Fruit fly (Drosophila melanogaster) whole organism, embryonic: ENCODE data around the gene Rok.

Experiments
- B-H2 ChIP-seq: fragments of 200-800 bp; sonication (Bioruptor generic); optimal IDR thresholded peaks from 2 replicates; lab custom pipeline; 2018; ENCODE audit warnings: missing biosample characterization, mild to moderate bottlenecking, missing genetic modification characterization
- Bdp1 ChIP-seq: fragments of 200-800 bp; sonication (Bioruptor generic); optimal IDR thresholded peaks from 3 replicates; lab custom pipeline; 2016; ENCODE audit warnings: missing biosample characterization, missing genetic modification characterization
- CG10267 ChIP-seq: fragments of 200-800 bp; sonication (Bioruptor generic); optimal IDR thresholded peaks from 2 replicates; lab custom pipeline; 2018; ENCODE audit warnings: missing biosample characterization, mild to moderate bottlenecking, missing genetic modification characterization, moderate library complexity
- CG10431 ChIP-seq: fragments of 200-800 bp; sonication (Bioruptor generic); optimal IDR thresholded peaks from 3 replicates; lab custom pipeline; 2018; ENCODE audit warnings: missing biosample characterization, mild to moderate bottlenecking, missing genetic modification characterization
- CG11247 ChIP-seq: fragments of 200-800 bp; sonication (Bioruptor generic); IDR thresholded peaks from 2 replicates; pipeline ENCODE4 v1.3.6; 2022; ENCODE audit warnings: missing biosample characterization, missing genetic modification characterization
- CG11696 ChIP-seq: fragments of 200-800 bp; sonication (Bioruptor generic); IDR thresholded peaks from 2 replicates; pipeline ENCODE4 v1.3.6; 2022; ENCODE audit warnings: missing biosample characterization, missing genetic modification characterization
- CG12659 ChIP-seq: fragments of 200-800 bp; sonication (Bioruptor generic); optimal IDR thresholded peaks from 3 replicates; lab custom pipeline; 2017; ENCODE audit warnings: mild to moderate bottlenecking, missing biosample characterization, missing genetic modification reagents, missing genetic modification characterization
- CG17802 ChIP-seq: fragments of 200-800 bp; sonication (Bioruptor generic); optimal IDR thresholded peaks from 2 replicates; lab custom pipeline; 2018; ENCODE audit warnings: missing biosample characterization, mild to moderate bottlenecking, missing genetic modification characterization, moderate library complexity
- CG2120 ChIP-seq: fragments of 200-800 bp; sonication (Bioruptor generic); optimal IDR thresholded peaks from 3 replicates; lab custom pipeline; 2016; ENCODE audit warnings: missing biosample characterization, missing genetic modification characterization
- CG2712 ChIP-seq: fragments of 200-800 bp; optimal IDR thresholded peaks from 3 replicates; lab custom pipeline; 2019; ENCODE audit warnings: missing biosample characterization, mild to moderate bottlenecking, missing genetic modification characterization, moderate library complexity
- CG3163 ChIP-seq: fragments of 200-800 bp; sonication (Bioruptor generic); optimal IDR thresholded peaks from 3 replicates; lab custom pipeline; 2016; ENCODE audit warnings: missing biosample characterization, missing genetic modification characterization
- CG33213 ChIP-seq: fragments of 200-800 bp; sonication (Bioruptor generic); optimal IDR thresholded peaks from 3 replicates; lab custom pipeline; 2016; ENCODE audit warnings: missing biosample characterization, missing genetic modification characterization
- CG3838 ChIP-seq: fragments of 200-800 bp; sonication (Bioruptor generic); optimal IDR thresholded peaks from 3 replicates; lab custom pipeline; 2016; ENCODE audit warnings: missing biosample characterization, missing genetic modification characterization
- CG6791 ChIP-seq: fragments of 200-800 bp; sonication (Bioruptor generic); IDR thresholded peaks from 3 replicates; pipeline ENCODE4 v1.3.6; 2022; ENCODE audit warnings: missing biosample characterization, missing genetic modification characterization; ENCODE audit not compliant: partially characterized antibody
- CG7357 ChIP-seq: fragments of 200-800 bp; sonication (Bioruptor generic); IDR thresholded peaks from 3 replicates; pipeline ENCODE4 v1.3.6; 2022; ENCODE audit warnings: missing biosample characterization, missing genetic modification characterization
- CG7839 ChIP-seq: fragments of 200-800 bp; sonication (Bioruptor generic); optimal IDR thresholded peaks from 3 replicates; lab custom pipeline; 2018; ENCODE audit warnings: missing biosample characterization, mild to moderate bottlenecking, missing genetic modification characterization, moderate library complexity
- CG8388 ChIP-seq: fragments of 200-800 bp; sonication (Bioruptor generic); optimal IDR thresholded peaks from 2 replicates; lab custom pipeline; 2019; ENCODE audit warnings: missing biosample characterization, mild to moderate bottlenecking, missing genetic modification characterization, moderate library complexity
- CG8765 ChIP-seq: fragments of 200-800 bp; sonication (Bioruptor generic); IDR thresholded peaks from 2 replicates; pipeline ENCODE4 v1.3.6; 2022; ENCODE audit warnings: missing biosample characterization, missing genetic modification characterization
- CHES-1-like ChIP-seq: fragments of 200-800 bp; sonication (Bioruptor generic); optimal IDR thresholded peaks from 2 replicates; lab custom pipeline; 2016; ENCODE audit warnings: missing biosample characterization, missing genetic modification characterization
- Dip3 ChIP-seq: fragments of 200-800 bp; sonication (Bioruptor generic); optimal IDR thresholded peaks from 3 replicates; lab custom pipeline; 2016; ENCODE audit warnings: missing biosample characterization, missing genetic modification characterization
- Elba2 ChIP-seq: fragments of 200-800 bp; sonication (Bioruptor generic); optimal IDR thresholded peaks from 3 replicates; lab custom pipeline; 2016; ENCODE audit warnings: missing biosample characterization, missing genetic modification characterization
- Ets65A ChIP-seq: fragments of 200-800 bp; sonication (Bioruptor generic); peaks from one replicate; lab custom pipeline; 2016; ENCODE audit warnings: missing biosample characterization, missing genetic modification characterization
- Fer3 ChIP-seq: fragments of 200-800 bp; sonication (Bioruptor generic); optimal IDR thresholded peaks from 2 replicates; lab custom pipeline; 2018; ENCODE audit warnings: missing biosample characterization, mild to moderate bottlenecking, missing genetic modification characterization, moderate library complexity
- HLH54F ChIP-seq: fragments of 200-800 bp; sonication (Bioruptor generic); optimal IDR thresholded peaks from 3 replicates; lab custom pipeline; 2016; ENCODE audit warnings: missing biosample characterization, missing genetic modification characterization
- Max ChIP-seq: fragments of 200-800 bp; sonication (Bioruptor generic); optimal IDR thresholded peaks from 2 replicates; lab custom pipeline; 2016; ENCODE audit warnings: missing biosample characterization, mild to moderate bottlenecking, missing genetic modification characterization
- NC2α ChIP-seq: fragments of 200-800 bp; sonication (Bioruptor generic); optimal IDR thresholded peaks from 2 replicates; lab custom pipeline; 2016; ENCODE audit warnings: missing biosample characterization, missing genetic modification characterization
- Rfx ChIP-seq: fragments of 200-800 bp; sonication (Bioruptor generic); IDR thresholded peaks from 2 replicates; pipeline ENCODE4 v1.3.6; 2022; ENCODE audit warnings: missing biosample characterization, missing genetic modification characterization
- Side ChIP-seq: fragments of 200-800 bp; sonication (Bioruptor generic); optimal IDR thresholded peaks from 2 replicates; lab custom pipeline; 2016; ENCODE audit warnings: missing biosample characterization, missing genetic modification characterization
- Six4 ChIP-seq: fragments of 200-800 bp; sonication (Bioruptor generic); optimal IDR thresholded peaks from 2 replicates; lab custom pipeline; 2016; ENCODE audit warnings: missing biosample characterization, missing genetic modification characterization
- YL-1 ChIP-seq: fragments of 200-800 bp; sonication (Bioruptor generic); optimal IDR thresholded peaks from 3 replicates; lab custom pipeline; 2017; ENCODE audit warnings: missing biosample characterization, mild to moderate bottlenecking, missing genetic modification characterization
- bowl ChIP-seq: fragments of 200-800 bp; sonication (Bioruptor generic); IDR thresholded peaks from 2 replicates; pipeline ENCODE4 v1.3.6; 2022; ENCODE audit warnings: missing biosample characterization, missing genetic modification characterization
- chif ChIP-seq, 2 experiments: fragments of 200-800 bp; sonication (Bioruptor generic); optimal IDR thresholded peaks; 3 replicates each; lab custom pipeline; 2016; ENCODE audit warnings: missing biosample characterization in 2 of 2, missing genetic modification characterization in 2 of 2
- emc ChIP-seq: fragments of 200-800 bp; sonication (Bioruptor generic); optimal IDR thresholded peaks from 2 replicates; lab custom pipeline; 2016; ENCODE audit warnings: missing biosample characterization, missing genetic modification characterization
- ems ChIP-seq: fragments of 200-800 bp; sonication (Bioruptor generic); optimal IDR thresholded peaks from 3 replicates; lab custom pipeline; 2016; ENCODE audit warnings: missing biosample characterization, missing genetic modification characterization
- fd96Cb ChIP-seq: fragments of 200-800 bp; sonication (Bioruptor generic); optimal IDR thresholded peaks from 2 replicates; lab custom pipeline; 2018; ENCODE audit warnings: missing biosample characterization, mild to moderate bottlenecking, missing genetic modification characterization, moderate library complexity
- grau ChIP-seq: fragments of 200-800 bp; optimal IDR thresholded peaks from 3 replicates; lab custom pipeline; 2019; ENCODE audit warnings: missing biosample characterization, mild to moderate bottlenecking, missing genetic modification characterization, moderate library complexity
- ken ChIP-seq: fragments of 200-800 bp; sonication (Bioruptor generic); IDR thresholded peaks from 3 replicates; pipeline ENCODE4 v1.3.6; 2022; ENCODE audit warnings: missing biosample characterization, missing genetic modification characterization
- nerfin-1 ChIP-seq: fragments of 200-800 bp; sonication (Bioruptor generic); optimal IDR thresholded peaks from 3 replicates; lab custom pipeline; 2019; ENCODE audit warnings: missing biosample characterization, mild to moderate bottlenecking, missing genetic modification characterization, moderate library complexity
- nerfin-2 ChIP-seq: fragments of 200-800 bp; sonication (Bioruptor generic); IDR thresholded peaks from 2 replicates; pipeline ENCODE4 v1.3.6; 2022; ENCODE audit warnings: missing biosample characterization, missing genetic modification characterization; ENCODE audit not compliant: partially characterized antibody
- otp ChIP-seq: fragments of 200-800 bp; sonication (Bioruptor generic); IDR thresholded peaks from 3 replicates; pipeline ENCODE4, ENCODE4 v1.3.6; 2022; ENCODE audit warnings: missing biosample characterization, missing genetic modification characterization
- p53 ChIP-seq: fragments of 200-800 bp; sonication (Bioruptor generic); optimal IDR thresholded peaks from 2 replicates; lab custom pipeline; 2016; ENCODE audit warnings: missing biosample characterization, missing genetic modification characterization
- pho ChIP-seq: fragments of 200-800 bp; sonication (Bioruptor generic); optimal IDR thresholded peaks from 2 replicates; lab custom pipeline; 2016; ENCODE audit warnings: missing biosample characterization, missing genetic modification characterization
- sisA ChIP-seq: fragments of 200-800 bp; sonication (Bioruptor generic); IDR thresholded peaks from 2 replicates; pipeline ENCODE4 v1.3.6; 2022; ENCODE audit warnings: missing biosample characterization, missing genetic modification characterization
- tap ChIP-seq: fragments of 200-800 bp; optimal IDR thresholded peaks from 3 replicates; lab custom pipeline; 2019; ENCODE audit warnings: missing biosample characterization, mild to moderate bottlenecking, missing genetic modification characterization, moderate library complexity
- usp ChIP-seq: fragments of >200 bp; optimal IDR thresholded peaks from 2 replicates; lab custom pipeline; 2017; ENCODE audit warnings: missing biosample characterization, missing genetic modification characterization
- z ChIP-seq: fragments of 200-800 bp; sonication (Bioruptor generic); IDR thresholded peaks from 3 replicates; pipeline ENCODE4 v1.3.6; 2022; ENCODE audit warnings: missing biosample characterization, missing genetic modification characterization
- zf30C ChIP-seq: fragments of 200-800 bp; sonication (Bioruptor generic); optimal IDR thresholded peaks from 3 replicates; lab custom pipeline; 2018; ENCODE audit warnings: missing biosample characterization, mild to moderate bottlenecking, missing genetic modification characterization

The Rok gene

dm6 chrX:16640260-16641100 is 3.3 kb upstream of the Rok start, which contains the start of the genes SNRPG and mthl1 (continued):
- TF ChIP-seq bowl (GFP tag; lab: Robert Waterston, UW) (peak; percentile 72; the same call in 1 of the 2 replicates), CG7357 (GFP tag; lab: Robert Waterston, UW) (peak; percentile 100), CG3163 (peak; percentile 43), CG10267 (tag; lab: Kevin White, UChicago) (peak; percentile 67), CG33213 (GFP tag; lab: Kevin White, UChicago) (peak; percentile 54), CG2120 (GFP tag; lab: Kevin White, UChicago) (peak; percentile 92), zf30C (GFP tag; lab: Kevin White, UChicago) (peak; percentile 29), NC2α (GFP tag; lab: Kevin White, UChicago) (peak; percentile 52), CG17802 (tag; lab: Kevin White, UChicago) (peak; percentile 94), CG11696 (peak; percentile 76), CG7839 (tag; lab: Kevin White, UChicago) (peak; percentile 85), CG12659 (GFP tag; lab: Kevin White, UChicago) (peak; percentile 86), CG6791 (GFP tag; lab: Robert Waterston, UW) (peak; percentile 60; the same call in 2 of the 3 replicates), Rfx (peak; percentile 96), z (GFP tag; lab: Robert Waterston, UW) (0 out of 3 replicates have a peak, but pooled peaks have one; percentile 16), B-H2 (GFP tag; lab: Kevin White, UChicago) (peak; percentile 59), Dip3 (GFP tag; lab: Kevin White, UChicago) (peak; percentile 92), CG2712 (peak; percentile 70), Ets65A (peak; percentile 99), CG8765 (GFP tag; lab: Robert Waterston, UW) (peak; percentile 90), Side (GFP tag; lab: Kevin White, UChicago) (peak; percentile 49), CG8388 (GFP tag; lab: Kevin White, UChicago) (peak; percentile 38)

- peak; percentile 9 for TF ChIP-seq pho (GFP tag; lab: Kevin White, UChicago)
- TF ChIP-seq usp (GFP tag; lab: Kevin White, UChicago), result no peak
- TF ChIP-seq YL-1 (GFP tag; lab: Kevin White, UChicago), result peak; percentile 94
- peak; percentile 44 for TF ChIP-seq fd96Cb (tag; lab: Kevin White, UChicago)
- TF ChIP-seq CG11247 (GFP tag; lab: Robert Waterston, UW), result peak; percentile 68
- peak; percentile 57 for TF ChIP-seq grau (tag; lab: Kevin White, UChicago)
- TF ChIP-seq p53, result no peak
- TF ChIP-seq Six4 (GFP tag; lab: Kevin White, UChicago), result no peak
- TF ChIP-seq nerfin-2, result no peak
- TF ChIP-seq sisA, result no peak
- no peak for TF ChIP-seq emc
- peak; percentile 15 for TF ChIP-seq ems (GFP tag; lab: Kevin White, UChicago)
- no peak for TF ChIP-seq CG3838
- TF ChIP-seq HLH54F (GFP tag; lab: Kevin White, UChicago), result peak; percentile 16
- peak; percentile 76 for TF ChIP-seq nerfin-1 (tag; lab: Kevin White, UChicago)
- peak; percentile 78; the same call in 2 of the 3 replicates for TF ChIP-seq ken (GFP tag; lab: Robert Waterston, UW)
- peak; percentile 54 for TF ChIP-seq Bdp1 (GFP tag; lab: Kevin White, UChicago)
- TF ChIP-seq Max, result peak; percentile 42
- no peak for TF ChIP-seq Elba2 (GFP tag; lab: Kevin White, UChicago)
- peak in 1 of 2 experiments; percentile 55 for TF ChIP-seq chif (GFP tag; optimal IDR thresholded peaks at IDR 0.05; lab: Kevin White, UChicago)
- peak; percentile 50 for TF ChIP-seq tap (tag; lab: Kevin White, UChicago)
- TF ChIP-seq otp (GFP tag; lab: Robert Waterston, UW), result peak; percentile 92
- TF ChIP-seq CHES-1-like (GFP tag; lab: Kevin White, UChicago), result no peak
- peak; percentile 83 for TF ChIP-seq Fer3
- peak; percentile 80 for TF ChIP-seq CG10431 (GFP tag; lab: Kevin White, UChicago)
Observed at dm6 chrX:16637594-16638485, 626 bp upstream of the Rok start, which contains the start of gene RpS19a. Gene RpS19a, plus strand, starts transcription at chrX:16637894.
